Worm (Caenorhabditis elegans) whole organism, L2 larva: ENCODE data around the gene F14F7.5.
A peak's percentile ranks its signal among the peaks of the same experiment; 100 is the strongest.

ENCODE experiments used
- C34F6.9 ChIP-seq: fragments of 150-350 bp; optimal IDR thresholded peaks from 2 replicates; lab custom pipeline; 2014; ENCODE audit warnings: missing biosample characterization, missing genetic modification characterization
- F13H6.1 ChIP-seq: sonication (generic microtip); optimal IDR thresholded peaks from 2 replicates; lab custom pipeline; 2016; ENCODE audit warnings: missing genetic modification characterization, missing compliant biosample characterization
- R02D3.7 ChIP-seq: fragments of 150-350 bp; optimal IDR thresholded peaks from 2 replicates; lab custom pipeline; 2014; ENCODE audit warnings: missing biosample characterization, missing genetic modification characterization
- Y55F3AM.14 ChIP-seq: fragments of 200-800 bp; sonication (Bioruptor generic); optimal IDR thresholded peaks from 2 replicates; lab custom pipeline; 2018; ENCODE audit warnings: mild to moderate bottlenecking, missing genetic modification characterization, missing compliant biosample characterization
- ZK546.5 ChIP-seq: sonication (generic microtip); optimal IDR thresholded peaks from 2 replicates; lab custom pipeline; 2017; ENCODE audit warnings: missing biosample characterization, missing genetic modification characterization
- alr-1 ChIP-seq: fragments of 150-350 bp; optimal IDR thresholded peaks from 2 replicates; lab custom pipeline; 2014; ENCODE audit warnings: missing biosample characterization, missing genetic modification characterization
- aly-2 ChIP-seq: fragments of 150-350 bp; optimal IDR thresholded peaks from 2 replicates; lab custom pipeline; 2014; ENCODE audit warnings: missing biosample characterization, missing genetic modification characterization
- ama-1 ChIP-seq: fragments of 150-350 bp; optimal IDR thresholded peaks from 2 replicates; lab custom pipeline; 2018; ENCODE audit warnings: inconsistent platforms
- blmp-1 ChIP-seq: sonication (generic microtip); optimal IDR thresholded peaks from 2 replicates; lab custom pipeline; 2017; ENCODE audit warnings: missing genetic modification characterization, mild to moderate bottlenecking, missing compliant biosample characterization, antibody characterized with exemption, moderate library complexity; ENCODE audit not compliant: insufficient read depth
- ceh-16 ChIP-seq: fragments of 150-350 bp; optimal IDR thresholded peaks from 2 replicates; lab custom pipeline; 2014; ENCODE audit warnings: missing biosample characterization, missing genetic modification characterization
- ceh-82 ChIP-seq: fragments of 150-350 bp; optimal IDR thresholded peaks from 2 replicates; lab custom pipeline; 2014; ENCODE audit warnings: missing biosample characterization, missing genetic modification characterization
- crh-2 ChIP-seq: sonication (generic microtip); optimal IDR thresholded peaks from 2 replicates; lab custom pipeline; 2017; ENCODE audit warnings: missing biosample characterization, missing genetic modification characterization
- dmd-4 ChIP-seq: sonication (generic microtip); optimal IDR thresholded peaks from 2 replicates; lab custom pipeline; 2017; ENCODE audit warnings: missing biosample characterization, missing genetic modification characterization
- egl-27 ChIP-seq: sonication (generic microtip); optimal IDR thresholded peaks from 3 replicates; lab custom pipeline; 2017; ENCODE audit warnings: missing biosample characterization, missing genetic modification reagents, missing genetic modification characterization
- elt-1 ChIP-seq: fragments of 150-350 bp; optimal IDR thresholded peaks from 2 replicates; lab custom pipeline; 2014; ENCODE audit warnings: missing biosample characterization, missing genetic modification characterization
- elt-3 ChIP-seq: sonication (generic microtip); optimal IDR thresholded peaks from 2 replicates; lab custom pipeline; 2017; ENCODE audit warnings: missing biosample characterization, missing genetic modification characterization
- fos-1 ChIP-seq: fragments of 150-350 bp; optimal IDR thresholded peaks from 2 replicates; lab custom pipeline; 2014; ENCODE audit warnings: missing biosample characterization, missing genetic modification characterization
- gmeb-1 ChIP-seq: fragments of 150-350 bp; optimal IDR thresholded peaks from 2 replicates; lab custom pipeline; 2014; ENCODE audit warnings: missing biosample characterization, missing genetic modification characterization
- lin-11 ChIP-seq: fragments of 150-350 bp; sonication (generic microtip); optimal IDR thresholded peaks from 2 replicates; lab custom pipeline; 2014; ENCODE audit warnings: missing biosample characterization, missing genetic modification characterization, inconsistent platforms, mixed read lengths
- lin-13 ChIP-seq: fragments of 150-350 bp; optimal IDR thresholded peaks from 2 replicates; lab custom pipeline; 2014; ENCODE audit warnings: missing biosample characterization, missing genetic modification reagents, missing genetic modification characterization
- lin-39 ChIP-seq: fragments of 150-350 bp; optimal IDR thresholded peaks from 2 replicates; lab custom pipeline; 2014; ENCODE audit warnings: missing biosample characterization, missing genetic modification reagents, missing genetic modification characterization
- lsy-2 ChIP-seq, 2 experiments: fragments of 150-350 bp in 1 of 2; sonication (generic microtip) in 1 of 2; optimal IDR thresholded peaks; 2 replicates each; lab custom pipeline; 2014 to 2017; ENCODE audit warnings: missing biosample characterization in 2 of 2, missing genetic modification characterization in 2 of 2
- mab-5 ChIP-seq: fragments of 150-350 bp; optimal IDR thresholded peaks from 2 replicates; lab custom pipeline; 2014; ENCODE audit warnings: missing biosample characterization, missing genetic modification characterization
- mbf-1 ChIP-seq: sonication (generic microtip); optimal IDR thresholded peaks from 2 replicates; lab custom pipeline; 2017; ENCODE audit warnings: missing biosample characterization, missing genetic modification characterization
- mdl-1 ChIP-seq, 2 experiments: fragments of 150-350 bp in 1 of 2; sonication (generic microtip) in 1 of 2; optimal IDR thresholded peaks; 2 replicates each; lab custom pipeline; 2017; ENCODE audit warnings: missing biosample characterization in 2 of 2, missing genetic modification characterization in 2 of 2
- nhr-10 ChIP-seq: sonication (generic microtip); optimal IDR thresholded peaks from 2 replicates; lab custom pipeline; 2017; ENCODE audit warnings: missing biosample characterization, missing genetic modification characterization
- nhr-11 ChIP-seq: fragments of 150-350 bp; optimal IDR thresholded peaks from 2 replicates; lab custom pipeline; 2014; ENCODE audit warnings: missing biosample characterization, missing genetic modification characterization
- nhr-12 ChIP-seq: fragments of 150-350 bp; optimal IDR thresholded peaks from 2 replicates; lab custom pipeline; 2014; ENCODE audit warnings: missing biosample characterization, missing genetic modification characterization
- nhr-129 ChIP-seq: fragments of 150-350 bp; optimal IDR thresholded peaks from 2 replicates; lab custom pipeline; 2014; ENCODE audit warnings: missing biosample characterization, missing genetic modification characterization
- nhr-21 ChIP-seq: fragments of 150-350 bp; optimal IDR thresholded peaks from 2 replicates; lab custom pipeline; 2014; ENCODE audit warnings: missing biosample characterization, missing genetic modification characterization
- nhr-23 ChIP-seq: fragments of 150-350 bp; optimal IDR thresholded peaks from 2 replicates; lab custom pipeline; 2014; ENCODE audit warnings: missing biosample characterization, missing genetic modification reagents, missing genetic modification characterization
- nhr-237 ChIP-seq: fragments of 150-350 bp; optimal IDR thresholded peaks from 2 replicates; lab custom pipeline; 2014; ENCODE audit warnings: missing biosample characterization, missing genetic modification characterization
- nhr-25 ChIP-seq: fragments of 150-350 bp; sonication (generic microtip); optimal IDR thresholded peaks from 3 replicates; lab custom pipeline; 2014; ENCODE audit warnings: missing biosample characterization, missing genetic modification characterization
- nhr-6 ChIP-seq: fragments of 150-350 bp; optimal IDR thresholded peaks from 2 replicates; lab custom pipeline; 2014; ENCODE audit warnings: missing biosample characterization, missing genetic modification characterization
- nhr-77 ChIP-seq: fragments of 150-350 bp; optimal IDR thresholded peaks from 2 replicates; lab custom pipeline; 2014; ENCODE audit warnings: missing biosample characterization, missing genetic modification characterization
- peb-1 ChIP-seq: fragments of 150-350 bp; optimal IDR thresholded peaks from 2 replicates; lab custom pipeline; 2014; ENCODE audit warnings: missing biosample characterization, missing genetic modification characterization
- sem-4 ChIP-seq: fragments of 150-350 bp; optimal IDR thresholded peaks from 2 replicates; lab custom pipeline; 2014; ENCODE audit warnings: missing biosample characterization, missing genetic modification reagents, missing genetic modification characterization
- skn-1 ChIP-seq: sonication (generic microtip); optimal IDR thresholded peaks from 2 replicates; lab custom pipeline; 2017; ENCODE audit warnings: missing biosample characterization, missing genetic modification characterization
- sma-3 ChIP-seq: sonication (generic microtip); optimal IDR thresholded peaks from 2 replicates; lab custom pipeline; 2016; ENCODE audit warnings: missing genetic modification reagents, missing genetic modification characterization, missing compliant biosample characterization
- sma-9 ChIP-seq, 2 experiments: fragments of 150-350 bp in 1 of 2; sonication (generic microtip) in 1 of 2; optimal IDR thresholded peaks; 2 replicates each; lab custom pipeline; 2014 to 2016; ENCODE audit warnings: missing genetic modification characterization in 2 of 2, mild to moderate bottlenecking in 1 of 2, missing biosample characterization in 1 of 2, missing compliant biosample characterization in 1 of 2, missing genetic modification reagents in 1 of 2, moderate library complexity in 1 of 2
- snpc-4 ChIP-seq: fragments of 150-350 bp; optimal IDR thresholded peaks from 2 replicates; lab custom pipeline; 2014; ENCODE audit warnings: missing biosample characterization, missing genetic modification characterization
- unc-39 ChIP-seq: fragments of 150-350 bp; optimal IDR thresholded peaks from 2 replicates; lab custom pipeline; 2014; ENCODE audit warnings: missing biosample characterization, missing genetic modification characterization
- unc-55 ChIP-seq: fragments of 150-350 bp; sonication (generic microtip); optimal IDR thresholded peaks from 3 replicates; lab custom pipeline; 2014; ENCODE audit warnings: missing biosample characterization, missing genetic modification reagents, missing genetic modification characterization
- unc-62 ChIP-seq: fragments of 150-350 bp; optimal IDR thresholded peaks from 2 replicates; lab custom pipeline; 2014; ENCODE audit warnings: missing biosample characterization, missing genetic modification reagents, missing genetic modification characterization
- zag-1 ChIP-seq: fragments of 150-350 bp; optimal IDR thresholded peaks from 2 replicates; lab custom pipeline; 2014; ENCODE audit warnings: missing biosample characterization, missing genetic modification characterization
- ztf-1 ChIP-seq: fragments of 200-800 bp; sonication (Bioruptor generic); conservative IDR thresholded peaks from 2 replicates; pipeline ENCODE4 v1.3.6; 2022; ENCODE audit warnings: missing genetic modification characterization, missing compliant biosample characterization
- ztf-11 ChIP-seq: sonication (generic microtip); optimal IDR thresholded peaks from 2 replicates; lab custom pipeline; 2017; ENCODE audit warnings: missing biosample characterization, missing genetic modification characterization
- ztf-4 ChIP-seq: fragments of 150-350 bp; optimal IDR thresholded peaks from 2 replicates; lab custom pipeline; 2014; ENCODE audit warnings: missing biosample characterization, missing genetic modification characterization

F14F7.5 gene

ce11 chrIII:13071432-13072259, 39.8 kb downstream of the F14F7.5 start:
- TF ChIP-seq sma-3 (GFP tag; lab: Kevin White, UChicago) (no peak), lin-13 (peak; percentile 10), mbf-1 (tag; lab: Kevin White, UChicago) (no peak), nhr-25 (tag; lab: Kevin White, UChicago) (peak; percentile 41), zag-1 (tag; lab: Kevin White, UChicago) (no peak), blmp-1 (tag; lab: Kevin White, UChicago) (peak; percentile 11), nhr-10 (tag; lab: Kevin White, UChicago) (no peak), ZK546.5 (no peak), ztf-1 (GFP tag; lab: Robert Waterston, UW) (no peak), sem-4 (tag; lab: Kevin White, UChicago) (peak; percentile 81), nhr-23 (tag; lab: Kevin White, UChicago) (no peak), fos-1 (tag; lab: Kevin White, UChicago) (no peak), nhr-11 (no peak), mdl-1 (tag; optimal IDR thresholded peaks at IDR 0.05; lab: Kevin White, UChicago) (peak in 1 of 2 experiments; percentile 14), F13H6.1 (peak; percentile 5), ztf-11 (tag; lab: Kevin White, UChicago) (no peak), alr-1 (no peak), sma-9 (GFP tag; optimal IDR thresholded peaks at IDR 0.05; lab: Kevin White, UChicago) (peak; percentile 33), sma-9 (tag; optimal IDR thresholded peaks at IDR 0.05; lab: Kevin White, UChicago) (no peak), nhr-21 (tag; lab: Kevin White, UChicago) (peak; percentile 48), snpc-4 (tag; lab: Kevin White, UChicago) (no peak), gmeb-1 (no peak), crh-2 (peak; percentile 30), unc-62 (GFP tag; lab: Kevin White, UChicago) (no peak), ama-1 (lab: Kevin White, UChicago) (no peak), elt-3 (tag; lab: Kevin White, UChicago) (no peak), lin-39 (tag; lab: Kevin White, UChicago) (no peak), lsy-2 (tag; optimal IDR thresholded peaks at IDR 0.05; lab: Kevin White, UChicago) (peak in 1 of 2 experiments; percentile 58), dmd-4 (tag; lab: Kevin White, UChicago) (no peak), nhr-12 (tag; lab: Kevin White, UChicago) (no peak), nhr-77 (tag; lab: Kevin White, UChicago) (no peak), egl-27 (no peak), nhr-6 (tag; lab: Kevin White, UChicago) (no peak), nhr-129 (tag; lab: Kevin White, UChicago) (no peak), skn-1 (tag; lab: Kevin White, UChicago) (no peak), unc-55 (peak; percentile 2), lin-11 (tag; lab: Kevin White, UChicago) (no peak), aly-2 (tag; lab: Kevin White, UChicago) (no peak), unc-39 (no peak), C34F6.9 (tag; lab: Kevin White, UChicago) (peak; percentile 23), elt-1 (tag; lab: Kevin White, UChicago) (no peak), ztf-4 (no peak), ceh-16 (no peak), Y55F3AM.14 (GFP tag; lab: Kevin White, UChicago) (no peak), R02D3.7 (tag; lab: Kevin White, UChicago) (no peak), ceh-82 (no peak), peb-1 (tag; lab: Kevin White, UChicago) (no peak), mab-5 (tag; lab: Kevin White, UChicago) (no peak), nhr-237 (tag; lab: Kevin White, UChicago) (no peak)
